Fruit fly (Drosophila melanogaster): ENCODE measurements around the gene zfh1.
A peak's percentile ranks its signal among the peaks of the same experiment; 100 is the strongest.

Gene zfh1

DNA sequence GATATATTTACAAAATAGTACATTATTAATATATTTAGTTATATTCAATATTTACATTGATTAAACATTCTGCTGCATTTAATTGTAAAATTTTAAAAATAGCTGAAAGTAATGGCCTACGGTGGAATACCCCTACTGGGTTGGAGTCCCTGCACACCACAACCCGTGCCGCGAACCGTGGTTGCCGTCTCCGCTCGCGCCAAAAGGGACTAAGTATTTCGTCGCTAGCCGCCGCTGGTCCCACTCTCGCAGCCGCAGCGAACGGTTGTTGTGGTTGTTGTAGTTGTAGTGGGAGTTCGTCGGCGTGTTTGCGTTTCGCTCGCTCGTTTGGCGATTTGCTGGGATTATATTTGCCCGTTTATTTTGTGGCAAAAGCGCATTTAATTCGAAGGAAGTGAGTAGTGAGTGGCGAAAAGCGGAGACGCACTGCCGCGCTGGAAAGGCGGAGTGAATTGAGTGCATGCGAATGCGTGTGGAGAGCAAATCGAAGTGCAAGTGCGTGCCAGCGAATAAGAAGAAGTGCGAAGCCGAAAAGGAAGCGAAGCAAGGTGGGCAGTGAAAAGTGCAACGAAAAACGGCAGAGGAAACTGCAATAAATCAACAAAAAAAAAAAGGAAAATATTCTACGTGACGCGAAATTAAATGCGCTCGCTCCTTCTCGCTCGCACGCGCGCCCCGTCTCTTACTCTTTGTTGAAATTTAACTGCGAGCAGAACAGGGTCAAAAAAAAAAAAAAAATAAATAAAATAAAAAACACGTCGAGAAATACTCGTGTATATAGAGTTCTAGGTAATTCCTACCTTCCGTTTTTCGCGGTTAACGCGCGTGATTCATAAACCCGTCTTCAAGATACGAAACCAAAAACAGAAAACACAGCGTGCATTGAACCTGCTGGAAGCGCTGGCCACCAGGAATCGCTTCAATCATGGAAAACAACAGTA lies 42.9 kb downstream of the zfh1 start, which contains the start of gene cindr (continued):
- peak; percentile 70 for TF ChIP-seq Myb (GFP tag; optimal IDR thresholded peaks at IDR 0.05)
- TF ChIP-seq Opbp (GFP tag; IDR thresholded peaks at IDR 0.05; ENCODE audit: partially characterized antibody) = peak; percentile 60; the same call in 2 of the 3 replicates
- TF ChIP-seq Ravus (GFP tag; IDR thresholded peaks at IDR 0.05) = no peak
- TF ChIP-seq Dfd (GFP tag; optimal IDR thresholded peaks at IDR 0.05) = no peak
- peak; percentile 21; the same call in 1 of the 2 replicates for TF ChIP-seq sisA (GFP tag; IDR thresholded peaks at IDR 0.05)
- peak; percentile 70 for TF ChIP-seq CG12391 (tag; optimal IDR thresholded peaks at IDR 0.05)
- TF ChIP-seq hb (GFP tag; IDR thresholded peaks at IDR 0.05; ENCODE audit: partially characterized antibody) = no peak; the same call in 2 of the 3 replicates
- TF ChIP-seq ftz-f1 (GFP tag; optimal IDR thresholded peaks at IDR 0.05) = peak; percentile 75
- TF ChIP-seq Mes4 (GFP tag; optimal IDR thresholded peaks at IDR 0.05) = no peak
- TF ChIP-seq CG12942 (GFP tag; optimal IDR thresholded peaks at IDR 0.05) = peak; percentile 33
- peak; percentile 33 for TF ChIP-seq Ssrp (tag; optimal IDR thresholded peaks at IDR 0.05)
- TF ChIP-seq YL-1 (GFP tag; optimal IDR thresholded peaks at IDR 0.05) = peak; percentile 52
- TF ChIP-seq CG15696 (tag; optimal IDR thresholded peaks at IDR 0.05) = peak; percentile 51
- TF ChIP-seq wdn (GFP tag; IDR thresholded peaks at IDR 0.05) = no peak
- peak; percentile 13 for TF ChIP-seq CG31365 (tag; optimal IDR thresholded peaks at IDR 0.05)
- TF ChIP-seq D19A (tag; optimal IDR thresholded peaks at IDR 0.05) = peak; percentile 57
- no peak for TF ChIP-seq CG18476 (GFP tag; optimal IDR thresholded peaks at IDR 0.05)
- no peak for TF ChIP-seq CG10959 (GFP tag; IDR thresholded peaks at IDR 0.05)
- TF ChIP-seq BEAF-32 (GFP tag; optimal IDR thresholded peaks at IDR 0.05) = peak; percentile 61
- no peak for TF ChIP-seq CG5953 (GFP tag; IDR thresholded peaks at IDR 0.05)
- TF ChIP-seq twi (tag; optimal IDR thresholded peaks at IDR 0.05) = no peak
- TF ChIP-seq Doc3 (GFP tag; IDR thresholded peaks at IDR 0.05; ENCODE audit: partially characterized antibody) = 0 out of 3 replicates have a peak, but pooled peaks have one; percentile 34
- no peak for TF ChIP-seq CG7271 (tag; optimal IDR thresholded peaks at IDR 0.05)
- no peak for TF ChIP-seq H15 (GFP tag; IDR thresholded peaks at IDR 0.05)
- peak; percentile 64 for TF ChIP-seq CG10654 (GFP tag; optimal IDR thresholded peaks at IDR 0.05)
- TF ChIP-seq org-1 (GFP tag; optimal IDR thresholded peaks at IDR 0.05) = no peak
- TF ChIP-seq CG42726 (GFP tag; IDR thresholded peaks at IDR 0.05; ENCODE audit: partially characterized antibody) = peak; percentile 69
- TF ChIP-seq dmrt99B (tag; optimal IDR thresholded peaks at IDR 0.05) = peak; percentile 12
- TF ChIP-seq seq (GFP tag; IDR thresholded peaks at IDR 0.05) = no peak; the same call in 1 of the 2 replicates
- no peak for TF ChIP-seq CG11093 (GFP tag; IDR thresholded peaks at IDR 0.05)
- TF ChIP-seq CG4707 (GFP tag; optimal IDR thresholded peaks at IDR 0.05) = peak; percentile 10
- TF ChIP-seq CG1792 (GFP tag; optimal IDR thresholded peaks at IDR 0.05) = no peak
- peak; percentile 48 for TF ChIP-seq CG7786 (GFP tag; optimal IDR thresholded peaks at IDR 0.05)
- TF ChIP-seq Mad (GFP tag; optimal IDR thresholded peaks at IDR 0.05) = peak; percentile 66
- TF ChIP-seq grau (tag; optimal IDR thresholded peaks at IDR 0.05) = peak; percentile 58
- TF ChIP-seq CG10209 (GFP tag; optimal IDR thresholded peaks at IDR 0.05) = peak; percentile 29
- peak; percentile 23 for TF ChIP-seq az2 (GFP tag; optimal IDR thresholded peaks at IDR 0.05)
- no peak for TF ChIP-seq prd (optimal IDR thresholded peaks at IDR 0.05)
- TF ChIP-seq prd (GFP tag; IDR thresholded peaks at IDR 0.05) = peak; percentile 36; the same call in 1 of the 3 replicates
- peak; percentile 41 for TF ChIP-seq fu2 (GFP tag; optimal IDR thresholded peaks at IDR 0.05)
- peak; percentile 55 for TF ChIP-seq chn (GFP tag; optimal IDR thresholded peaks at IDR 0.05)
- peak; percentile 39 for TF ChIP-seq CrebB (tag; optimal IDR thresholded peaks at IDR 0.05)
- peak; percentile 39 for TF ChIP-seq CG7372 (GFP tag; IDR thresholded peaks at IDR 0.05)
- peak; percentile 69 for TF ChIP-seq slbo (GFP tag; IDR thresholded peaks at IDR 0.05)
- TF ChIP-seq Ets97D (GFP tag; optimal IDR thresholded peaks at IDR 0.05) = peak; percentile 81
- peak; percentile 37 for TF ChIP-seq nerfin-1 (tag; optimal IDR thresholded peaks at IDR 0.05)
- TF ChIP-seq Hr51 (GFP tag; optimal IDR thresholded peaks at IDR 0.05) = peak; percentile 26 to 28
- 0 out of 2 replicates have a peak, but pooled peaks have one; percentile 12 for TF ChIP-seq gt (GFP tag; IDR thresholded peaks at IDR 0.05)
